Fruit fly (Drosophila melanogaster): Measurements from ENCODE around the gene polybromo.

dm6 chr3R:24823061-24823460 lies 18.0 kb upstream of the polybromo start:
- TF ChIP-seq bsh (GFP tag; optimal IDR thresholded peaks at IDR 0.05): no peak
- TF ChIP-seq emc (GFP tag; optimal IDR thresholded peaks at IDR 0.05): no peak
- no peak for TF ChIP-seq CG6813 (GFP tag; optimal IDR thresholded peaks at IDR 0.05)
- no peak for TF ChIP-seq CG6272 (GFP tag; IDR thresholded peaks at IDR 0.05)
- no peak for TF ChIP-seq corto (GFP tag; optimal IDR thresholded peaks at IDR 0.05)
- TF ChIP-seq CG2129 (GFP tag; IDR thresholded peaks at IDR 0.05; ENCODE audit: partially characterized antibody): no peak
